Fruit fly (Drosophila melanogaster): ENCODE data around the gene CG44227.

Gene CG44227

dm6 chr3R:8659200-8659897 is 25.6 kb downstream of the CG44227 start (continued):
- TF ChIP-seq CG8944 (GFP tag; optimal IDR thresholded peaks at IDR 0.05), result no peak
- peak; percentile 64 for TF ChIP-seq CG12769 (tag; optimal IDR thresholded peaks at IDR 0.05)
- 0 out of 2 replicates have a peak, but pooled peaks have one; percentile 23 for TF ChIP-seq ato (GFP tag; IDR thresholded peaks at IDR 0.05; ENCODE audit: partially characterized antibody)
- peak; percentile 36; the same call in 1 of the 2 replicates for TF ChIP-seq CG31224 (GFP tag; IDR thresholded peaks at IDR 0.05)
- peak; percentile 72 for TF ChIP-seq chm (GFP tag; IDR thresholded peaks at IDR 0.05)
- TF ChIP-seq exex (tag; optimal IDR thresholded peaks at IDR 0.05), result peak; percentile 69
- no peak for TF ChIP-seq Poxn (GFP tag; IDR thresholded peaks at IDR 0.05)
- peak; percentile 62 for TF ChIP-seq nerfin-1 (tag; optimal IDR thresholded peaks at IDR 0.05)
- TF ChIP-seq lbe (GFP tag; optimal IDR thresholded peaks at IDR 0.05), result peak; percentile 6
- TF ChIP-seq sens-2 (GFP tag; IDR thresholded peaks at IDR 0.05), result 0 out of 2 replicates have a peak, but pooled peaks have one; percentile 16
- TF ChIP-seq Bteb2 (GFP tag; optimal IDR thresholded peaks at IDR 0.05), result peak; percentile 34
- peak; percentile 53 for TF ChIP-seq HLH54F (GFP tag; optimal IDR thresholded peaks at IDR 0.05)
- no peak for TF ChIP-seq CG11093 (GFP tag; IDR thresholded peaks at IDR 0.05)
- no peak for TF ChIP-seq CG17186 (GFP tag; optimal IDR thresholded peaks at IDR 0.05)
- no peak for TF ChIP-seq bowl (GFP tag; IDR thresholded peaks at IDR 0.05)
- TF ChIP-seq CG17361 (GFP tag; IDR thresholded peaks at IDR 0.05), result peak; percentile 72; the same call in 1 of the 3 replicates
- TF ChIP-seq dan (GFP tag; IDR thresholded peaks at IDR 0.05), result no peak
- TF ChIP-seq psq (GFP tag; optimal IDR thresholded peaks at IDR 0.05), result no peak
- peak; percentile 18 for TF ChIP-seq CG11398 (GFP tag; optimal IDR thresholded peaks at IDR 0.05)
- TF ChIP-seq slou (GFP tag; optimal IDR thresholded peaks at IDR 0.05), result peak; percentile 32
- no peak for TF ChIP-seq Taf1 (GFP tag; IDR thresholded peaks at IDR 0.05)
- TF ChIP-seq CG32767 (GFP tag; IDR thresholded peaks at IDR 0.05), result peak; percentile 70
- peak; percentile 79 for TF ChIP-seq CG10543 (GFP tag; optimal IDR thresholded peaks at IDR 0.05)
- peak; percentile 39 for TF ChIP-seq shn (GFP tag; optimal IDR thresholded peaks at IDR 0.05)
- TF ChIP-seq Dp (GFP tag; optimal IDR thresholded peaks at IDR 0.05), result no peak
- TF ChIP-seq Nf-YB (GFP tag; optimal IDR thresholded peaks at IDR 0.05), result peak; percentile 7
- peak; percentile 43 for TF ChIP-seq pfk (GFP tag; optimal IDR thresholded peaks at IDR 0.05)
- no peak for TF ChIP-seq CG14965 (GFP tag; optimal IDR thresholded peaks at IDR 0.05; ENCODE audit: borderline replicate concordance)
- TF ChIP-seq Blimp-1 (GFP tag; optimal IDR thresholded peaks at IDR 0.05), result peak; percentile 45
- TF ChIP-seq CG10147 (GFP tag; optimal IDR thresholded peaks at IDR 0.05), result peak; percentile 53
- TF ChIP-seq en (GFP tag; optimal IDR thresholded peaks at IDR 0.05), result no peak
- TF ChIP-seq CG11456 (GFP tag; IDR thresholded peaks at IDR 0.05), result peak; percentile 4; the same call in 1 of the 3 replicates
- peak; percentile 44 for TF ChIP-seq zen (tag; optimal IDR thresholded peaks at IDR 0.05)
- TF ChIP-seq Hmx (GFP tag; optimal IDR thresholded peaks at IDR 0.05), result no peak
- peak; percentile 29 for TF ChIP-seq fd64A (GFP tag; optimal IDR thresholded peaks at IDR 0.05)
- TF ChIP-seq repo (GFP tag; optimal IDR thresholded peaks at IDR 0.05), result peak; percentile 26
- no peak for TF ChIP-seq pb (GFP tag; optimal IDR thresholded peaks at IDR 0.05)
- peak; percentile 47 for TF ChIP-seq ATbp (GFP tag; optimal IDR thresholded peaks at IDR 0.05)
- TF ChIP-seq cg (GFP tag; optimal IDR thresholded peaks at IDR 0.05), result peak; percentile 96
- TF ChIP-seq CG16863 (GFP tag; optimal IDR thresholded peaks at IDR 0.05), result no peak
- TF ChIP-seq her (GFP tag; optimal IDR thresholded peaks at IDR 0.05), result peak; percentile 52
- peak; percentile 34 for TF ChIP-seq CG7786 (GFP tag; optimal IDR thresholded peaks at IDR 0.05)
- TF ChIP-seq CG6254 (GFP tag; optimal IDR thresholded peaks at IDR 0.05), result peak; percentile 46
- no peak for TF ChIP-seq gcm2 (GFP tag; optimal IDR thresholded peaks at IDR 0.05)
- peak; percentile 71 for TF ChIP-seq CG32532 (GFP tag; IDR thresholded peaks at IDR 0.05)
- TF ChIP-seq CG16813 (GFP tag; IDR thresholded peaks at IDR 0.05; ENCODE audit: partially characterized antibody), result no peak
- TF ChIP-seq ab (GFP tag; optimal IDR thresholded peaks at IDR 0.05), result no peak
- no peak for TF ChIP-seq prd (optimal IDR thresholded peaks at IDR 0.05)
- peak; percentile 52; the same call in 2 of the 3 replicates for TF ChIP-seq prd (GFP tag; IDR thresholded peaks at IDR 0.05)
- no peak for TF ChIP-seq CG8765 (GFP tag; IDR thresholded peaks at IDR 0.05)
